Worm (Caenorhabditis elegans): ENCODE results near the gene gskl-1.

ce11 chrII:10990592-10990991 lies 43.2 kb downstream of the gskl-1 start:
- no peak for TF ChIP-seq flt-1 (GFP tag; IDR thresholded peaks at IDR 0.05)
- no peak for TF ChIP-seq med-1 (GFP tag; optimal IDR thresholded peaks at IDR 0.05; ENCODE audit: insufficient read depth)
- TF ChIP-seq cog-1 (tag; optimal IDR thresholded peaks at IDR 0.05): peak; percentile 26
- no peak for TF ChIP-seq ztf-23 (GFP tag; IDR thresholded peaks at IDR 0.05)
- no peak for TF ChIP-seq T22C8.4 (GFP tag; IDR thresholded peaks at IDR 0.05)
- no peak for TF ChIP-seq ref-1 (GFP tag; conservative IDR thresholded peaks at IDR 0.05)

All from whole organism, midembryonic.